Worm (Caenorhabditis elegans) whole organism, L1 larva: ENCODE measurements around the gene ndub-6.

Experiments
- C16A3.4 ChIP-seq: fragments of 150-350 bp; optimal IDR thresholded peaks from 2 replicates; lab custom pipeline; 2014; ENCODE audit warnings: missing biosample characterization, missing genetic modification characterization
- aha-1 ChIP-seq: fragments of 150-350 bp; optimal IDR thresholded peaks from 2 replicates; lab custom pipeline; 2014; ENCODE audit warnings: missing biosample characterization, missing genetic modification characterization
- alr-1 ChIP-seq: fragments of 200-800 bp; sonication (Bioruptor generic); optimal IDR thresholded peaks from 2 replicates; lab custom pipeline; 2018; ENCODE audit warnings: borderline replicate concordance, mild to moderate bottlenecking, missing genetic modification characterization, missing compliant biosample characterization
- aly-2 ChIP-seq: fragments of 150-350 bp; optimal IDR thresholded peaks from 2 replicates; lab custom pipeline; 2014; ENCODE audit warnings: missing biosample characterization, missing genetic modification characterization
- ama-1 ChIP-seq: fragments of 150-350 bp; optimal IDR thresholded peaks from 2 replicates; lab custom pipeline; 2014
- blmp-1 ChIP-seq: fragments of 150-350 bp; optimal IDR thresholded peaks from 2 replicates; lab custom pipeline; 2014; ENCODE audit warnings: missing biosample characterization, missing genetic modification characterization
- ceh-63 ChIP-seq: fragments of 200-800 bp; sonication (Bioruptor generic); optimal IDR thresholded peaks from 2 replicates; lab custom pipeline; 2018; ENCODE audit warnings: mild to moderate bottlenecking, missing genetic modification characterization, missing compliant biosample characterization
- ceh-8 ChIP-seq: fragments of 200-800 bp; sonication (Bioruptor generic); optimal IDR thresholded peaks from 2 replicates; lab custom pipeline; 2018; ENCODE audit warnings: mild to moderate bottlenecking, missing genetic modification characterization, moderate library complexity, missing compliant biosample characterization
- ceh-82 ChIP-seq, 3 experiments: fragments of 150-350 bp in 1 of 3; sonication (generic microtip) in 2 of 3; optimal IDR thresholded peaks; 2 replicates each; lab custom pipeline; 2014 to 2017; ENCODE audit warnings: missing biosample characterization in 3 of 3, missing genetic modification characterization in 3 of 3
- ceh-88 ChIP-seq: fragments of 200-800 bp; sonication (Bioruptor generic); IDR thresholded peaks from 2 replicates; pipeline ENCODE4 v1.3.6; 2022; ENCODE audit warnings: missing genetic modification characterization, missing compliant biosample characterization
- ceh-90 ChIP-seq: sonication (generic microtip); optimal IDR thresholded peaks from 2 replicates; lab custom pipeline; 2016; ENCODE audit warnings: missing genetic modification characterization, missing compliant biosample characterization
- dpl-1 ChIP-seq, 3 experiments: fragments of 150-350 bp in 2 of 3; sonication (generic microtip) in 1 of 3; optimal IDR thresholded peaks; 2 replicates each; lab custom pipeline; 2014 to 2017; ENCODE audit warnings: missing biosample characterization in 3 of 3, missing genetic modification characterization in 3 of 3, missing genetic modification reagents in 3 of 3
- efl-1 ChIP-seq, 4 experiments: fragments of 150-350 bp; optimal IDR thresholded peaks in 3 of 4; peaks in 1 of 4; 1 replicate in 1 of 4; 2 replicates in 3 of 4; lab custom pipeline; 2014; ENCODE audit warnings: missing biosample characterization in 2 of 4, missing genetic modification characterization in 2 of 4, missing genetic modification reagents in 2 of 4
- egl-13 ChIP-seq: sonication (generic microtip); optimal IDR thresholded peaks from 2 replicates; lab custom pipeline; 2016; ENCODE audit warnings: missing genotype, missing genetic modification reagents, missing genetic modification characterization, missing compliant biosample characterization
- egl-27 ChIP-seq, 2 experiments: fragments of 150-350 bp in 1 of 2; sonication (generic microtip); optimal IDR thresholded peaks; 3 replicates each; lab custom pipeline; 2017 to 2018; ENCODE audit warnings: missing biosample characterization in 2 of 2, missing genetic modification characterization in 2 of 2, missing genetic modification reagents in 2 of 2
- fkh-10 ChIP-seq: sonication (generic microtip); optimal IDR thresholded peaks from 2 replicates; lab custom pipeline; 2017; ENCODE audit warnings: missing biosample characterization, missing genetic modification reagents, missing genetic modification characterization
- fkh-4 ChIP-seq: sonication (generic microtip); optimal IDR thresholded peaks from 2 replicates; lab custom pipeline; 2016; ENCODE audit warnings: missing compliant biosample characterization, missing genetic modification characterization, borderline replicate concordance
- fkh-8 ChIP-seq: sonication (generic microtip); optimal IDR thresholded peaks from 2 replicates; lab custom pipeline; 2016; ENCODE audit warnings: mild to moderate bottlenecking, missing genetic modification characterization, missing compliant biosample characterization
- fos-1 ChIP-seq: fragments of 150-350 bp; optimal IDR thresholded peaks from 2 replicates; lab custom pipeline; 2014; ENCODE audit warnings: missing biosample characterization, missing genetic modification characterization
- grh-1 ChIP-seq: fragments of 200-800 bp; sonication (Bioruptor generic); IDR thresholded peaks from 2 replicates; pipeline ENCODE4 v1.3.6; 2022; ENCODE audit warnings: missing genetic modification reagents, missing genetic modification characterization, missing compliant biosample characterization
- hlh-17 ChIP-seq: fragments of 200-800 bp; sonication (Bioruptor generic); optimal IDR thresholded peaks from 2 replicates; lab custom pipeline; 2018; ENCODE audit warnings: missing genetic modification characterization, mild to moderate bottlenecking, missing compliant biosample characterization, moderate library complexity, borderline replicate concordance
- irx-1 ChIP-seq: sonication (generic microtip); optimal IDR thresholded peaks from 2 replicates; lab custom pipeline; 2016; ENCODE audit warnings: missing genetic modification characterization, missing compliant biosample characterization
- jun-1 ChIP-seq: fragments of 150-350 bp; optimal IDR thresholded peaks from 2 replicates; lab custom pipeline; 2014; ENCODE audit warnings: missing biosample characterization, missing genetic modification reagents, missing genetic modification characterization
- lin-13 ChIP-seq: fragments of 150-350 bp; optimal IDR thresholded peaks from 2 replicates; lab custom pipeline; 2014; ENCODE audit warnings: missing biosample characterization, missing genetic modification reagents, missing genetic modification characterization
- lin-14 ChIP-seq: fragments of 200-800 bp; sonication (Bioruptor generic); optimal IDR thresholded peaks from 2 replicates; lab custom pipeline; 2018; ENCODE audit warnings: mild to moderate bottlenecking, missing genetic modification characterization, moderate library complexity, missing compliant biosample characterization
- lin-15B ChIP-seq: fragments of 150-350 bp; sonication (generic microtip); optimal IDR thresholded peaks from 3 replicates; lab custom pipeline; 2014; ENCODE audit warnings: missing biosample characterization, missing genetic modification characterization
- lin-35 ChIP-seq, 2 experiments: fragments of 150-350 bp; optimal IDR thresholded peaks; 2 replicates each; lab custom pipeline; 2014; ENCODE audit warnings: missing biosample characterization in 2 of 2, missing genetic modification characterization in 2 of 2, missing genetic modification reagents in 2 of 2
- lin-39 ChIP-seq: fragments of 150-350 bp; optimal IDR thresholded peaks from 2 replicates; lab custom pipeline; 2014; ENCODE audit warnings: missing biosample characterization, missing genetic modification reagents, missing genetic modification characterization
- lir-3 ChIP-seq: sonication (generic microtip); optimal IDR thresholded peaks from 2 replicates; lab custom pipeline; 2016; ENCODE audit warnings: mild to moderate bottlenecking, missing genetic modification characterization, moderate library complexity, missing compliant biosample characterization; ENCODE audit not compliant: poor library complexity
- mdl-1 ChIP-seq, 2 experiments: fragments of 150-350 bp; optimal IDR thresholded peaks; 2 replicates each; lab custom pipeline; 2014 to 2017; ENCODE audit warnings: missing biosample characterization in 2 of 2, missing genetic modification characterization in 2 of 2, inconsistent platforms in 1 of 2
- nhr-12 ChIP-seq: sonication (generic microtip); optimal IDR thresholded peaks from 2 replicates; lab custom pipeline; 2017; ENCODE audit warnings: missing biosample characterization, missing genetic modification characterization
- nhr-19 ChIP-seq: fragments of 200-800 bp; sonication (Bioruptor generic); conservative IDR thresholded peaks from 2 replicates; pipeline ENCODE4 v1.3.6; 2022; ENCODE audit warnings: missing genetic modification characterization, missing compliant biosample characterization
- nhr-20 ChIP-seq: sonication (generic microtip); optimal IDR thresholded peaks from 2 replicates; lab custom pipeline; 2016; ENCODE audit warnings: mild to moderate bottlenecking, missing genetic modification characterization, missing compliant biosample characterization
- nhr-28 ChIP-seq: fragments of 150-350 bp; optimal IDR thresholded peaks from 2 replicates; lab custom pipeline; 2014; ENCODE audit warnings: missing biosample characterization, missing genetic modification characterization
- nhr-84 ChIP-seq: sonication (generic microtip); optimal IDR thresholded peaks from 2 replicates; lab custom pipeline; 2017; ENCODE audit warnings: missing biosample characterization, missing genetic modification characterization
- nhr-85 ChIP-seq: sonication (generic microtip); peaks from one replicate; lab custom pipeline; 2016; ENCODE audit warnings: missing genetic modification characterization, inconsistent platforms, missing compliant biosample characterization
- pag-3 ChIP-seq: sonication (generic microtip); optimal IDR thresholded peaks from 2 replicates; lab custom pipeline; 2017; ENCODE audit warnings: missing genetic modification characterization, mild to moderate bottlenecking, missing compliant biosample characterization, antibody characterized with exemption, borderline replicate concordance; ENCODE audit not compliant: insufficient read depth
- pax-3 ChIP-seq: fragments of 200-800 bp; sonication (Bioruptor generic); optimal IDR thresholded peaks from 2 replicates; lab custom pipeline; 2018; ENCODE audit warnings: mild to moderate bottlenecking, missing genetic modification characterization, moderate library complexity, missing compliant biosample characterization
- pqm-1 ChIP-seq: sonication (generic microtip); optimal IDR thresholded peaks from 3 replicates; lab custom pipeline; 2017; ENCODE audit warnings: missing biosample characterization, missing genetic modification characterization
- skn-1 ChIP-seq: fragments of 150-350 bp; optimal IDR thresholded peaks from 2 replicates; lab custom pipeline; 2014; ENCODE audit warnings: missing biosample characterization, missing genetic modification characterization
- snu-23 ChIP-seq: sonication (generic microtip); optimal IDR thresholded peaks from 2 replicates; lab custom pipeline; 2016; ENCODE audit warnings: missing genetic modification characterization, missing compliant biosample characterization
- sox-4 ChIP-seq: sonication (generic microtip); optimal IDR thresholded peaks from 2 replicates; lab custom pipeline; 2016; ENCODE audit warnings: missing genetic modification characterization, missing compliant biosample characterization
- tbx-2 ChIP-seq: sonication (generic microtip); optimal IDR thresholded peaks from 2 replicates; lab custom pipeline; 2016; ENCODE audit warnings: missing genetic modification characterization, missing compliant biosample characterization
- tlp-1 ChIP-seq: fragments of 150-350 bp; optimal IDR thresholded peaks from 2 replicates; lab custom pipeline; 2014; ENCODE audit warnings: missing biosample characterization, missing genetic modification characterization
- unc-130 ChIP-seq: fragments of 150-350 bp; optimal IDR thresholded peaks from 2 replicates; lab custom pipeline; 2017; ENCODE audit warnings: missing biosample characterization, missing genetic modification characterization, inconsistent platforms
- unc-62 ChIP-seq: fragments of 150-350 bp; optimal IDR thresholded peaks from 2 replicates; lab custom pipeline; 2014; ENCODE audit warnings: missing biosample characterization, missing genetic modification reagents, missing genetic modification characterization
- unc-98 ChIP-seq: fragments of 200-800 bp; sonication (Bioruptor generic); IDR thresholded peaks from 2 replicates; pipeline ENCODE4 v1.3.6; 2022; ENCODE audit warnings: missing genetic modification characterization, missing compliant biosample characterization
- vab-15 ChIP-seq: sonication (generic microtip); optimal IDR thresholded peaks from 2 replicates; lab custom pipeline; 2017; ENCODE audit warnings: missing genotype, mild to moderate bottlenecking, missing genetic modification characterization, missing compliant biosample characterization
- xbp-1 ChIP-seq: sonication (generic microtip); optimal IDR thresholded peaks from 2 replicates; lab custom pipeline; 2016; ENCODE audit warnings: missing genetic modification characterization, missing compliant biosample characterization
- zag-1 ChIP-seq: fragments of 150-350 bp; optimal IDR thresholded peaks from 2 replicates; lab custom pipeline; 2014; ENCODE audit warnings: missing biosample characterization, missing genetic modification characterization
- zip-4 ChIP-seq: fragments of 200-800 bp; sonication (Bioruptor generic); optimal IDR thresholded peaks from 2 replicates; lab custom pipeline; 2018; ENCODE audit warnings: mild to moderate bottlenecking, missing genetic modification characterization, moderate library complexity, missing compliant biosample characterization
- ztf-11 ChIP-seq, 2 experiments: sonication (generic microtip); optimal IDR thresholded peaks; 2 replicates each; lab custom pipeline; 2016 to 2017; ENCODE audit warnings: missing genetic modification characterization in 2 of 2, missing biosample characterization in 1 of 2, missing compliant biosample characterization in 1 of 2
- ztf-4 ChIP-seq: fragments of 150-350 bp; optimal IDR thresholded peaks from 2 replicates; lab custom pipeline; 2014; ENCODE audit warnings: missing biosample characterization, missing genetic modification characterization

ndub-6 gene

DNA sequence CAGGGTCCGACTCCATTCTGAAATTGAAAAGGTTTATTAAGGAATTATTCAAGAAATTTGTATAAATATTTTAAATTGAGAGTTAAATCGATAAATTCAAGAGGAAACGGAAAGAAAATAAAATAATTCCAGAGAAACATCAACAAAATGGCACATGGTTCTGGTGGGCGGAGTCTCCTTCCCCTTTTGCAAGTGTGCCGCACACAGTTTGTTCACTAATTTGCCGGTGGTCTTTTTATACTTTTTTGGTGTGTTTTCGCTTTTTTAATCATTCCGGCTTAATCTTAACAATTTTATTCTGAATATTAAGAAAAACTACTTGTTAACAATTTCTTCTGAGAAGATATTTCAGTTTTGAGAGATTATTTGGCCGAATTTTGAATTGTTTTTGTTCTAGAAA, 47.3 kb upstream of the ndub-6 start, which contains the start of the genes ragc-1 and Y24F12A.1:
TSS of gene ragc-1 (minus strand) at position 25 of the 400 bp plus-strand sequence.
TSS of gene Y24F12A.1 (plus strand) at position 346 of the 400 bp plus-strand sequence.
- peak; percentile 26 for TF ChIP-seq lir-3 (tag; lab: Kevin White, UChicago)
- no peak for TF ChIP-seq egl-27 (tag; optimal IDR thresholded peaks at IDR 0.05; lab: Kevin White, UChicago)
- no peak for TF ChIP-seq ceh-8 (GFP tag; lab: Kevin White, UChicago)
- no peak for TF ChIP-seq lin-39 (tag; lab: Kevin White, UChicago)
- peak; percentile 58 for TF ChIP-seq blmp-1 (tag; lab: Kevin White, UChicago)
- TF ChIP-seq pqm-1 (tag; lab: Kevin White, UChicago): no peak
- no peak for TF ChIP-seq aha-1 (tag; lab: Kevin White, UChicago)
- no peak for TF ChIP-seq ama-1 (lab: Kevin White, UChicago)
- peak; percentile 28 to 48 for TF ChIP-seq efl-1 (optimal IDR thresholded peaks at IDR 0.05; lab: Kevin White, UChicago)
- TF ChIP-seq efl-1 (GFP tag; optimal IDR thresholded peaks at IDR 0.05 in 1 of 2; lab: Kevin White, UChicago): peak; percentile 53 to 92
- no peak for TF ChIP-seq hlh-17 (GFP tag; lab: Kevin White, UChicago)
- peak; percentile 61 for TF ChIP-seq unc-130 (tag; lab: Kevin White, UChicago)
- no peak for TF ChIP-seq nhr-84 (tag; lab: Kevin White, UChicago)
- TF ChIP-seq nhr-12 (tag; lab: Kevin White, UChicago): no peak
- peak; percentile 53 for TF ChIP-seq C16A3.4 (tag; lab: Kevin White, UChicago)
- peak; percentile 22 for TF ChIP-seq fkh-8
- no peak for TF ChIP-seq zip-4 (GFP tag; lab: Kevin White, UChicago)
- peak; percentile 24 for TF ChIP-seq tbx-2
- TF ChIP-seq unc-62 (GFP tag; lab: Kevin White, UChicago): no peak
- peak; percentile 28 to 64 (median 44) for TF ChIP-seq dpl-1 (GFP tag; optimal IDR thresholded peaks at IDR 0.05; lab: Kevin White, UChicago)
- TF ChIP-seq zag-1: no peak
- no peak for TF ChIP-seq alr-1 (tag; lab: Kevin White, UChicago)
- TF ChIP-seq fos-1 (tag; lab: Kevin White, UChicago): no peak
- TF ChIP-seq ceh-63 (GFP tag; lab: Kevin White, UChicago): no peak
- TF ChIP-seq xbp-1 (tag; lab: Kevin White, UChicago): peak; percentile 42
- peak in 1 of 2 experiments; percentile 71 for TF ChIP-seq mdl-1 (tag; optimal IDR thresholded peaks at IDR 0.05; lab: Kevin White, UChicago)
- TF ChIP-seq sox-4: no peak
- no peak for TF ChIP-seq pag-3 (tag; lab: Kevin White, UChicago)
- no peak for TF ChIP-seq grh-1 (GFP tag; lab: Robert Waterston, UW)
- TF ChIP-seq aly-2 (tag; lab: Kevin White, UChicago): no peak
- peak in 2 of 3 experiments; percentile 26 to 46 for TF ChIP-seq ceh-82 (tag; optimal IDR thresholded peaks at IDR 0.05; lab: Kevin White, UChicago)
- TF ChIP-seq nhr-85 (tag; lab: Kevin White, UChicago): no peak
- peak; percentile 26 for TF ChIP-seq vab-15 (tag; lab: Kevin White, UChicago)
- TF ChIP-seq lin-14 (GFP tag; lab: Kevin White, UChicago): peak; percentile 55
- TF ChIP-seq tlp-1: no peak
- no peak for TF ChIP-seq irx-1 (tag; lab: Kevin White, UChicago)
- TF ChIP-seq jun-1 (tag; lab: Kevin White, UChicago): no peak
- TF ChIP-seq ztf-4: no peak
- TF ChIP-seq nhr-28 (tag; lab: Kevin White, UChicago): no peak
- no peak for TF ChIP-seq fkh-10 (GFP tag; lab: Kevin White, UChicago)
- no peak for TF ChIP-seq ceh-88
- TF ChIP-seq pax-3 (tag; lab: Kevin White, UChicago): no peak
- TF ChIP-seq snu-23 (GFP tag; lab: Kevin White, UChicago): peak; percentile 41
- peak; percentile 29 to 61 for TF ChIP-seq lin-35 (GFP tag; optimal IDR thresholded peaks at IDR 0.05; lab: Kevin White, UChicago)
- TF ChIP-seq nhr-20 (tag; lab: Kevin White, UChicago): peak; percentile 47
- no peak for TF ChIP-seq unc-98 (GFP tag; lab: Robert Waterston, UW)
- no peak for TF ChIP-seq lin-13 (GFP tag; lab: Kevin White, UChicago)
- TF ChIP-seq nhr-19 (GFP tag; lab: Robert Waterston, UW): peak; percentile 30
- TF ChIP-seq egl-13 (tag; lab: Kevin White, UChicago): no peak
- TF ChIP-seq fkh-4 (tag; lab: Kevin White, UChicago): no peak
- TF ChIP-seq ceh-90 (tag; lab: Kevin White, UChicago): no peak
- no peak for TF ChIP-seq ztf-11 (tag; optimal IDR thresholded peaks at IDR 0.05; lab: Kevin White, UChicago)
- TF ChIP-seq lin-15B (tag; lab: Kevin White, UChicago): peak; percentile 13
- peak; percentile 54 for TF ChIP-seq skn-1 (tag; lab: Kevin White, UChicago)
